Worm (Caenorhabditis elegans): ENCODE measurements around the gene fbxb-10.

fbxb-10 gene

ce11 chrII:1850840-1851294, 32.7 kb upstream of the fbxb-10 start, which contains the start of gene C52E2.3:
TSS of gene C52E2.3 (plus strand) at chrII:1851244.
- no peak for TF ChIP-seq ama-1 (optimal IDR thresholded peaks at IDR 0.05)
- no peak for TF ChIP-seq tbx-11 (GFP tag; IDR thresholded peaks at IDR 0.05)
- no peak for TF ChIP-seq pes-1 (GFP tag; IDR thresholded peaks at IDR 0.05)
- TF ChIP-seq B0310.2 (tag; optimal IDR thresholded peaks at IDR 0.05) = no peak
- no peak for TF ChIP-seq hmg-4 (GFP tag; optimal IDR thresholded peaks at IDR 0.05)
- no peak for TF ChIP-seq F13C5.2 (tag; optimal IDR thresholded peaks at IDR 0.05)
- TF ChIP-seq flt-1 (GFP tag; IDR thresholded peaks at IDR 0.05) = no peak
- no peak for TF ChIP-seq sea-1 (GFP tag; conservative IDR thresholded peaks at IDR 0.05)
- TF ChIP-seq ceh-13 (GFP tag; optimal IDR thresholded peaks at IDR 0.05) = no peak
- TF ChIP-seq hnd-1 (tag; optimal IDR thresholded peaks at IDR 0.05) = no peak
- no peak for TF ChIP-seq aly-1 (tag; optimal IDR thresholded peaks at IDR 0.05)
- no peak for TF ChIP-seq ceh-36 (tag; optimal IDR thresholded peaks at IDR 0.05)
- no peak for TF ChIP-seq scrt-1 (GFP tag; IDR thresholded peaks at IDR 0.05)
- no peak for TF ChIP-seq ets-7 (tag; optimal IDR thresholded peaks at IDR 0.05)
- TF ChIP-seq tra-4 (tag; optimal IDR thresholded peaks at IDR 0.05) = no peak
- TF ChIP-seq hmbx-1 (tag; optimal IDR thresholded peaks at IDR 0.05) = no peak
- TF ChIP-seq tbx-37 (GFP tag; conservative IDR thresholded peaks at IDR 0.05) = no peak

- TF ChIP-seq ets-7 (tag; optimal IDR thresholded peaks at IDR 0.05) = no peak
- no peak for TF ChIP-seq tbx-37 (GFP tag; conservative IDR thresholded peaks at IDR 0.05)
- TF ChIP-seq B0310.2 (tag; optimal IDR thresholded peaks at IDR 0.05) = no peak
- TF ChIP-seq hnd-1 (tag; optimal IDR thresholded peaks at IDR 0.05) = no peak
- no peak for TF ChIP-seq ceh-13 (GFP tag; optimal IDR thresholded peaks at IDR 0.05)
- no peak for TF ChIP-seq scrt-1 (GFP tag; IDR thresholded peaks at IDR 0.05)
- no peak for TF ChIP-seq F13C5.2 (tag; optimal IDR thresholded peaks at IDR 0.05)
- TF ChIP-seq aly-1 (tag; optimal IDR thresholded peaks at IDR 0.05) = no peak
- no peak for TF ChIP-seq flt-1 (GFP tag; IDR thresholded peaks at IDR 0.05)
- no peak for TF ChIP-seq tbx-11 (GFP tag; IDR thresholded peaks at IDR 0.05)
- TF ChIP-seq sea-1 (GFP tag; conservative IDR thresholded peaks at IDR 0.05) = no peak
- no peak for TF ChIP-seq ceh-36 (tag; optimal IDR thresholded peaks at IDR 0.05)
- no peak for TF ChIP-seq ama-1 (optimal IDR thresholded peaks at IDR 0.05)
Measured at ce11 chrII:1850299-1850698, 32.1 kb upstream of the fbxb-10 start, which contains the start of gene fbxb-96. TSS of gene fbxb-96 (minus strand) at chrII:1850399.

- TF ChIP-seq flt-1 (GFP tag; IDR thresholded peaks at IDR 0.05) (no peak), ceh-36 (tag; optimal IDR thresholded peaks at IDR 0.05) (no peak), aly-1 (tag; optimal IDR thresholded peaks at IDR 0.05) (no peak), pes-1 (GFP tag; IDR thresholded peaks at IDR 0.05) (no peak), hmbx-1 (tag; optimal IDR thresholded peaks at IDR 0.05) (no peak), tra-4 (tag; optimal IDR thresholded peaks at IDR 0.05) (no peak), scrt-1 (GFP tag; IDR thresholded peaks at IDR 0.05) (no peak)
Measured at ce11 chrII:1848109-1848508, 29.9 kb upstream of the fbxb-10 start, which contains the start of gene fbxb-97. TSS of gene fbxb-97 (minus strand) at chrII:1848161.

- TF ChIP-seq tbx-11 (GFP tag; IDR thresholded peaks at IDR 0.05) (no peak), ama-1 (optimal IDR thresholded peaks at IDR 0.05) (no peak), F13C5.2 (tag; optimal IDR thresholded peaks at IDR 0.05) (no peak), ceh-36 (tag; optimal IDR thresholded peaks at IDR 0.05) (no peak), aly-1 (tag; optimal IDR thresholded peaks at IDR 0.05) (no peak), sea-1 (GFP tag; conservative IDR thresholded peaks at IDR 0.05) (no peak), tbx-37 (GFP tag; conservative IDR thresholded peaks at IDR 0.05) (no peak), ets-7 (tag; optimal IDR thresholded peaks at IDR 0.05) (no peak), hmbx-1 (tag; optimal IDR thresholded peaks at IDR 0.05) (no peak), hnd-1 (tag; optimal IDR thresholded peaks at IDR 0.05) (no peak), B0310.2 (tag; optimal IDR thresholded peaks at IDR 0.05) (no peak)
Measured at ce11 chrII:1844552-1844951, 26.4 kb upstream of the fbxb-10 start.

ce11 chrII:1842894-1843293, 24.7 kb upstream of the fbxb-10 start, which contains the start of the genes C52E2.5 and C52E2.4:
TSS of gene C52E2.5 (minus strand) at chrII:1842936.
TSS of gene C52E2.4 (plus strand) at chrII:1843145.
- no peak for TF ChIP-seq ceh-13 (GFP tag; optimal IDR thresholded peaks at IDR 0.05)

- TF ChIP-seq ceh-36 (tag; optimal IDR thresholded peaks at IDR 0.05) (no peak), B0310.2 (tag; optimal IDR thresholded peaks at IDR 0.05) (no peak), hmg-4 (GFP tag; optimal IDR thresholded peaks at IDR 0.05) (no peak), sea-1 (GFP tag; conservative IDR thresholded peaks at IDR 0.05) (no peak), F13C5.2 (tag; optimal IDR thresholded peaks at IDR 0.05) (no peak), pes-1 (GFP tag; IDR thresholded peaks at IDR 0.05) (no peak), ama-1 (optimal IDR thresholded peaks at IDR 0.05) (no peak), hmbx-1 (tag; optimal IDR thresholded peaks at IDR 0.05) (no peak), aly-1 (tag; optimal IDR thresholded peaks at IDR 0.05) (no peak), tra-4 (tag; optimal IDR thresholded peaks at IDR 0.05) (no peak), tbx-11 (GFP tag; IDR thresholded peaks at IDR 0.05) (no peak), ceh-13 (GFP tag; optimal IDR thresholded peaks at IDR 0.05) (no peak), tbx-37 (GFP tag; conservative IDR thresholded peaks at IDR 0.05) (no peak), ets-7 (tag; optimal IDR thresholded peaks at IDR 0.05) (no peak), scrt-1 (GFP tag; IDR thresholded peaks at IDR 0.05) (no peak), flt-1 (GFP tag; IDR thresholded peaks at IDR 0.05) (no peak), hnd-1 (tag; optimal IDR thresholded peaks at IDR 0.05) (no peak)
Measured at ce11 chrII:1836204-1836603, 18.0 kb upstream of the fbxb-10 start, which contains the start of gene T08E11.1. TSS of gene T08E11.1 (plus strand) at chrII:1836504.

ce11 chrII:1831883-1832388, 13.7 kb upstream of the fbxb-10 start, which contains the start of gene math-39:
TSS of gene math-39 (plus strand) at chrII:1832338.
- no peak for TF ChIP-seq sea-1 (GFP tag; conservative IDR thresholded peaks at IDR 0.05)
- TF ChIP-seq tbx-11 (GFP tag; IDR thresholded peaks at IDR 0.05) = no peak
- TF ChIP-seq B0310.2 (tag; optimal IDR thresholded peaks at IDR 0.05) = no peak
- TF ChIP-seq flt-1 (GFP tag; IDR thresholded peaks at IDR 0.05) = no peak
- TF ChIP-seq hmg-4 (GFP tag; optimal IDR thresholded peaks at IDR 0.05) = no peak
- no peak for TF ChIP-seq tra-4 (tag; optimal IDR thresholded peaks at IDR 0.05)
- TF ChIP-seq hnd-1 (tag; optimal IDR thresholded peaks at IDR 0.05) = no peak
